Fruit fly (Drosophila melanogaster): Measurements from ENCODE around the gene ncd.

The ncd gene

dm6 chr3R:29765267-29766095, 41.4 kb downstream of the ncd start, which contains the start of gene kay (continued):
- TF ChIP-seq ken (GFP tag; IDR thresholded peaks at IDR 0.05) (no peak), Awh (GFP tag; IDR thresholded peaks at IDR 0.05) (no peak), Dfd (GFP tag; optimal IDR thresholded peaks at IDR 0.05) (no peak), CG15514 (GFP tag; optimal IDR thresholded peaks at IDR 0.05) (no peak), Oli (tag; optimal IDR thresholded peaks at IDR 0.05) (no peak), CG5953 (GFP tag; IDR thresholded peaks at IDR 0.05) (no peak), CG11723 (GFP tag; optimal IDR thresholded peaks at IDR 0.05) (no peak), tio (GFP tag; optimal IDR thresholded peaks at IDR 0.05) (no peak), crp (GFP tag; optimal IDR thresholded peaks at IDR 0.05) (no peak), CG11247 (GFP tag; IDR thresholded peaks at IDR 0.05) (no peak), CG8359 (GFP tag; optimal IDR thresholded peaks at IDR 0.05; ENCODE audit: borderline replicate concordance) (no peak), CG12299 (tag; optimal IDR thresholded peaks at IDR 0.05) (no peak), sr (GFP tag; IDR thresholded peaks at IDR 0.05) (no peak), CG32532 (GFP tag; IDR thresholded peaks at IDR 0.05) (0 out of 2 replicates have a peak, but pooled peaks have one; percentile 18), cg (GFP tag; optimal IDR thresholded peaks at IDR 0.05) (peak; percentile 49), Hr39 (optimal IDR thresholded peaks at IDR 0.05) (peak; percentile 97), CG4360 (GFP tag; IDR thresholded peaks at IDR 0.05) (peak; percentile 17; the same call in 1 of the 2 replicates), CG6272 (GFP tag; IDR thresholded peaks at IDR 0.05) (no peak), CG17385 (GFP tag; optimal IDR thresholded peaks at IDR 0.05) (peak; percentile 59), ftz-f1 (GFP tag; optimal IDR thresholded peaks at IDR 0.05) (no peak), slbo (GFP tag; IDR thresholded peaks at IDR 0.05) (peak; percentile 25; the same call in 1 of the 2 replicates), Deaf1 (tag; optimal IDR thresholded peaks at IDR 0.05) (peak; percentile 96), otp (GFP tag; IDR thresholded peaks at IDR 0.05) (no peak), vnd (GFP tag; IDR thresholded peaks at IDR 0.05; ENCODE audit: partially characterized antibody) (0 out of 3 replicates have a peak, but pooled peaks have one; percentile 6), bbx (GFP tag; IDR thresholded peaks at IDR 0.05; ENCODE audit: partially characterized antibody) (no peak), CG15011 (GFP tag; optimal IDR thresholded peaks at IDR 0.05) (no peak), CG14014 (GFP tag; IDR thresholded peaks at IDR 0.05) (no peak), CG11456 (GFP tag; IDR thresholded peaks at IDR 0.05) (no peak), tup (GFP tag; optimal IDR thresholded peaks at IDR 0.05) (no peak), sug (tag; optimal IDR thresholded peaks at IDR 0.05) (no peak), CG12744 (GFP tag; optimal IDR thresholded peaks at IDR 0.05) (no peak), caup (GFP tag; optimal IDR thresholded peaks at IDR 0.05; ENCODE audit: severe bottlenecking) (no peak), Med (GFP tag) (peak; percentile 38), fu2 (GFP tag; optimal IDR thresholded peaks at IDR 0.05) (no peak), ara (GFP tag; IDR thresholded peaks at IDR 0.05) (no peak), chinmo (GFP tag; IDR thresholded peaks at IDR 0.05; ENCODE audit: partially characterized antibody) (0 out of 4 replicates have a peak, but pooled peaks have one; percentile 47), onecut (GFP tag; IDR thresholded peaks at IDR 0.05) (no peak), br (optimal IDR thresholded peaks at IDR 0.05) (no peak), CG4424 (GFP tag; optimal IDR thresholded peaks at IDR 0.05) (no peak)

Measured in whole organism, embryonic.